Worm (Caenorhabditis elegans) whole organism, L4 larva: Measurements from ENCODE around the gene C50E3.13.

Experiments used
- D1046.2 ChIP-seq: fragments of 200-800 bp; sonication (Bioruptor generic); IDR thresholded peaks from 2 replicates; pipeline ENCODE4 v1.3.6; 2022; ENCODE audit warnings: missing genetic modification characterization, missing compliant biosample characterization
- F37D6.2 ChIP-seq: sonication (generic microtip); optimal IDR thresholded peaks from 2 replicates; lab custom pipeline; 2016; ENCODE audit warnings: mild to moderate bottlenecking, missing genetic modification characterization, missing compliant biosample characterization
- Y105C5A.15 ChIP-seq: fragments of 200-800 bp; sonication (Bioruptor generic); IDR thresholded peaks from 2 replicates; pipeline ENCODE4 v1.3.6; 2022; ENCODE audit warnings: missing genetic modification characterization, missing compliant biosample characterization
- Y48G9A.11 ChIP-seq: fragments of 200-800 bp; sonication (Bioruptor generic); IDR thresholded peaks from 2 replicates; pipeline ENCODE4 v1.3.6; 2022; ENCODE audit warnings: missing genetic modification reagents, missing genetic modification characterization, missing compliant biosample characterization
- Y5F2A.4 ChIP-seq: fragments of 200-800 bp; sonication (Bioruptor generic); optimal IDR thresholded peaks from 2 replicates; lab custom pipeline; 2018; ENCODE audit warnings: mild to moderate bottlenecking, missing genetic modification characterization, missing compliant biosample characterization
- Y75B8A.6 ChIP-seq: fragments of 200-800 bp; sonication (Bioruptor generic); IDR thresholded peaks from 2 replicates; pipeline ENCODE4 v1.3.6; 2022; ENCODE audit warnings: missing genetic modification reagents, missing genetic modification characterization, missing compliant biosample characterization
- aha-1 ChIP-seq: fragments of 150-350 bp; peaks from one replicate; lab custom pipeline; 2014; ENCODE audit warnings: missing biosample characterization, missing genetic modification characterization
- ceh-32 ChIP-seq: sonication (generic microtip); optimal IDR thresholded peaks from 2 replicates; lab custom pipeline; 2016; ENCODE audit warnings: mild to moderate bottlenecking, missing genetic modification characterization, missing compliant biosample characterization; ENCODE audit not compliant: poor library complexity
- ceh-62 ChIP-seq: sonication (generic microtip); optimal IDR thresholded peaks from 2 replicates; lab custom pipeline; 2017; ENCODE audit warnings: missing biosample characterization, missing genetic modification characterization
- daf-12 ChIP-seq: fragments of 150-350 bp; optimal IDR thresholded peaks from 2 replicates; lab custom pipeline; 2014; ENCODE audit warnings: missing biosample characterization, missing genetic modification reagents, missing genetic modification characterization
- daf-8 ChIP-seq: fragments of 200-800 bp; sonication (Bioruptor generic); IDR thresholded peaks from 2 replicates; pipeline ENCODE4 v1.3.6; 2022; ENCODE audit warnings: missing genetic modification characterization, missing compliant biosample characterization
- dmd-8 ChIP-seq: fragments of 200-800 bp; sonication (Bioruptor generic); IDR thresholded peaks from 2 replicates; pipeline ENCODE4 v1.3.6; 2022; ENCODE audit warnings: missing genetic modification characterization, missing compliant biosample characterization
- dve-1 ChIP-seq: sonication (generic microtip); optimal IDR thresholded peaks from 2 replicates; lab custom pipeline; 2017; ENCODE audit warnings: antibody characterized with exemption, mild to moderate bottlenecking, missing genetic modification characterization, missing compliant biosample characterization; ENCODE audit not compliant: insufficient read depth
- fkh-10 ChIP-seq: fragments of 150-350 bp; optimal IDR thresholded peaks from 2 replicates; lab custom pipeline; 2014; ENCODE audit warnings: missing biosample characterization, missing genetic modification reagents, missing genetic modification characterization
- fos-1 ChIP-seq: fragments of 150-350 bp; optimal IDR thresholded peaks from 2 replicates; lab custom pipeline; 2014; ENCODE audit warnings: missing biosample characterization, missing genetic modification characterization
- hmg-1.1 ChIP-seq: fragments of 200-800 bp; sonication (Bioruptor generic); IDR thresholded peaks from 2 replicates; pipeline ENCODE4 v1.3.6; 2022; ENCODE audit warnings: missing genetic modification reagents, missing genetic modification characterization, missing compliant biosample characterization
- jun-1 ChIP-seq: fragments of 150-350 bp; optimal IDR thresholded peaks from 2 replicates; lab custom pipeline; 2014; ENCODE audit warnings: missing biosample characterization, missing genetic modification reagents, missing genetic modification characterization
- lin-1 ChIP-seq: fragments of 200-800 bp; sonication (Bioruptor generic); IDR thresholded peaks from 2 replicates; pipeline ENCODE4 v1.3.6; 2022; ENCODE audit warnings: missing genetic modification reagents, missing genetic modification characterization, missing compliant biosample characterization
- mdt-29 ChIP-seq: fragments of 200-800 bp; sonication (Bioruptor generic); IDR thresholded peaks from 2 replicates; pipeline ENCODE4 v1.3.6; 2022; ENCODE audit warnings: missing genetic modification reagents, missing genetic modification characterization, missing compliant biosample characterization
- mep-1 ChIP-seq: fragments of 150-350 bp; sonication (generic microtip); optimal IDR thresholded peaks from 3 replicates; lab custom pipeline; 2014; ENCODE audit warnings: missing biosample characterization, missing genetic modification characterization
- nhr-11 ChIP-seq: fragments of 150-350 bp; optimal IDR thresholded peaks from 2 replicates; lab custom pipeline; 2014; ENCODE audit warnings: missing biosample characterization, missing genetic modification characterization
- nhr-6 ChIP-seq: fragments of 150-350 bp; optimal IDR thresholded peaks from 2 replicates; lab custom pipeline; 2014; ENCODE audit warnings: missing biosample characterization, missing genetic modification characterization
- pha-4 ChIP-seq, 2 experiments: fragments of 150-350 bp in 1 of 2; fragments of 200-800 bp in 1 of 2; sonication (Bioruptor generic) in 1 of 2; IDR thresholded peaks in 1 of 2; optimal IDR thresholded peaks in 1 of 2; 2 replicates each; pipeline versions ENCODE4 v1.3.6 to Lab custom; 2014 to 2022; ENCODE audit warnings: missing genetic modification characterization in 2 of 2, missing genetic modification reagents in 2 of 2, missing biosample characterization in 1 of 2, missing compliant biosample characterization in 1 of 2
- rbr-2 ChIP-seq: sonication (generic microtip); optimal IDR thresholded peaks from 2 replicates; lab custom pipeline; 2016; ENCODE audit warnings: missing genotype, missing genetic modification characterization, missing compliant biosample characterization
- set-16 ChIP-seq: fragments of 200-800 bp; sonication (Bioruptor generic); IDR thresholded peaks from 2 replicates; pipeline ENCODE4 v1.3.6; 2022; ENCODE audit warnings: missing genetic modification reagents, missing genetic modification characterization, missing compliant biosample characterization
- skn-1 ChIP-seq: fragments of 150-350 bp; optimal IDR thresholded peaks from 2 replicates; lab custom pipeline; 2014; ENCODE audit warnings: missing biosample characterization, missing genetic modification characterization
- snpc-1.2 ChIP-seq: fragments of 200-800 bp; sonication (Bioruptor generic); IDR thresholded peaks from 2 replicates; pipeline ENCODE4 v1.3.6; 2022; ENCODE audit warnings: missing genetic modification reagents, missing genetic modification characterization, missing compliant biosample characterization
- spr-1 ChIP-seq: sonication (generic microtip); optimal IDR thresholded peaks from 2 replicates; lab custom pipeline; 2016; ENCODE audit warnings: mild to moderate bottlenecking, missing genetic modification characterization, missing compliant biosample characterization
- unc-39 ChIP-seq: sonication (generic microtip); optimal IDR thresholded peaks from 2 replicates; lab custom pipeline; 2017; ENCODE audit warnings: missing biosample characterization, missing genetic modification characterization
- unc-62 ChIP-seq, 3 experiments: fragments of 150-350 bp in 1 of 3; sonication (generic microtip); optimal IDR thresholded peaks in 2 of 3; peaks in 1 of 3; 1 replicate in 1 of 3; 2 replicates in 2 of 3; lab custom pipeline; 2014 to 2017; ENCODE audit warnings: missing biosample characterization in 3 of 3, missing genetic modification characterization in 3 of 3, missing genetic modification reagents in 3 of 3, missing genotype in 1 of 3
- zfp-2 ChIP-seq: sonication (generic microtip); optimal IDR thresholded peaks from 2 replicates; lab custom pipeline; 2016; ENCODE audit warnings: mild to moderate bottlenecking, missing genetic modification characterization, missing compliant biosample characterization
- ztf-11 ChIP-seq: fragments of 150-350 bp; optimal IDR thresholded peaks from 2 replicates; lab custom pipeline; 2014; ENCODE audit warnings: missing biosample characterization, missing genetic modification characterization

Gene C50E3.13

ce11 chrV:7624652-7625051 lies 600 bp upstream of the C50E3.13 start, which contains the start of gene grsp-4:
Gene grsp-4, plus strand, starts transcription at chrV:7624952.
- TF ChIP-seq spr-1 (tag; lab: Kevin White, UChicago) (no peak), aha-1 (tag; lab: Kevin White, UChicago) (peak; percentile 6)
- TF ChIP-seq, all 104 proteins: peak for 1

ce11 chrV:7622011-7622465 lies 2.0 kb downstream of the C50E3.13 start, which contains the start of gene C50E3.12:
Gene C50E3.12, minus strand, starts transcription at chrV:7622061.
- TF ChIP-seq snpc-1.2 (GFP tag; lab: Robert Waterston, UW) (no peak), unc-39 (tag; lab: Kevin White, UChicago) (no peak), dve-1 (no peak), daf-12 (tag; lab: Kevin White, UChicago) (no peak), ceh-32 (tag; lab: Kevin White, UChicago) (no peak), fkh-10 (GFP tag; lab: Kevin White, UChicago) (no peak), F37D6.2 (tag; lab: Kevin White, UChicago) (no peak), mdt-29 (no peak), rbr-2 (tag; lab: Kevin White, UChicago) (no peak), lin-1 (GFP tag; lab: Robert Waterston, UW) (no peak), Y105C5A.15 (GFP tag; lab: Robert Waterston, UW) (no peak), skn-1 (tag; lab: Kevin White, UChicago) (no peak), daf-8 (GFP tag; lab: Robert Waterston, UW) (no peak), nhr-11 (tag; lab: Kevin White, UChicago) (no peak), Y5F2A.4 (GFP tag; lab: Kevin White, UChicago) (no peak), ztf-11 (no peak), zfp-2 (no peak), mep-1 (no peak), dmd-8 (GFP tag; lab: Robert Waterston, UW) (no peak), Y75B8A.6 (GFP tag; lab: Robert Waterston, UW) (no peak)

- no peak for TF ChIP-seq hmg-1.1 (GFP tag; lab: Robert Waterston, UW)
- no peak for TF ChIP-seq nhr-6 (tag; lab: Kevin White, UChicago)
- TF ChIP-seq D1046.2 (GFP tag; lab: Robert Waterston, UW), result no peak
- peak in 1 of 2 experiments; percentile 78 for TF ChIP-seq unc-62 (GFP tag; optimal IDR thresholded peaks at IDR 0.05 in 1 of 2; lab: Kevin White, UChicago)
- no peak for TF ChIP-seq unc-62 (tag; optimal IDR thresholded peaks at IDR 0.05; lab: Kevin White, UChicago)
- no peak for TF ChIP-seq ceh-62 (tag; lab: Kevin White, UChicago)
- TF ChIP-seq, all 104 proteins: peak for 1
Observed at ce11 chrV:7618114-7618513, 5.9 kb downstream of the C50E3.13 start, which contains the start of gene C50E3.15. Gene C50E3.15, plus strand, starts transcription at chrV:7618414.

- TF ChIP-seq rbr-2 (tag; lab: Kevin White, UChicago), result no peak
- no peak for TF ChIP-seq jun-1 (tag; lab: Kevin White, UChicago)
- TF ChIP-seq set-16 (GFP tag; lab: Robert Waterston, UW), result no peak
- no peak for TF ChIP-seq Y48G9A.11
- TF ChIP-seq daf-8 (GFP tag; lab: Robert Waterston, UW), result no peak
- TF ChIP-seq pha-4 (GFP tag; IDR thresholded peaks at IDR 0.05; lab: Robert Waterston, UW), result no peak
- TF ChIP-seq pha-4 (tag; optimal IDR thresholded peaks at IDR 0.05; lab: Kevin White, UChicago), result no peak
- TF ChIP-seq ceh-62 (tag; lab: Kevin White, UChicago), result no peak
- no peak for TF ChIP-seq fos-1 (tag; lab: Kevin White, UChicago)
Observed at ce11 chrV:7612044-7612443, 12.0 kb downstream of the C50E3.13 start, which contains the start of gene clec-215. Gene clec-215, plus strand, starts transcription at chrV:7612344.
